Fruit fly (Drosophila melanogaster): ENCODE results near the gene Sirt7.
A peak's percentile ranks its signal among the peaks of the same experiment; 100 is the strongest.

Sirt7 gene

DNA sequence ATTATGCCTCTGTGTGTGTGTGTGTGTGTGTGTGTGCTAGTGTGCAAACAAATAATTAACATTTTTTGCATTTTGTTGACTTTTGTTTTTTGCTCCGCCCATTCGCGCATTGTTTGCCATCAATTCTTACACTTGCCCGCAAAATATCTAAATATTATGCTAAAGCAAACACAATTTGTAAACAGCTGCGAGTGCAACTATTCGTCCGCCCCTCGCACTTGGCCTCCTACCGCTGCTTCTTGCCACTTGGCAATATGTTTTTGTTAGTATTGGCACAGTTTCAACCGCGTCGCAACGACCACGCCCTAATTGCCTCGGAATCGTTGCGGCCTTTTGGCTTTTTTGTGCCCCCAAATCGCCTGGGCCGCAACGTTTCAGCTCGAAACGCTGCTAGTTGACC is 21.8 kb downstream of the Sirt7 start (continued):
- TF ChIP-seq CG3407 (GFP tag; optimal IDR thresholded peaks at IDR 0.05) (no peak), Dp (GFP tag; optimal IDR thresholded peaks at IDR 0.05) (no peak), slbo (GFP tag; IDR thresholded peaks at IDR 0.05) (0 out of 2 replicates have a peak, but pooled peaks have one; percentile 24), CG2678 (tag; optimal IDR thresholded peaks at IDR 0.05) (peak; percentile 22), CG13624 (GFP tag; optimal IDR thresholded peaks at IDR 0.05) (no peak), CoRest (tag; optimal IDR thresholded peaks at IDR 0.05) (no peak), fd96Cb (tag; optimal IDR thresholded peaks at IDR 0.05) (no peak), dmrt11E (tag; optimal IDR thresholded peaks at IDR 0.05) (no peak), bcd (GFP tag; optimal IDR thresholded peaks at IDR 0.05) (no peak), CG11560 (tag; IDR thresholded peaks at IDR 0.05) (no peak), CG33557 (GFP tag; optimal IDR thresholded peaks at IDR 0.05) (no peak), Trl (optimal IDR thresholded peaks at IDR 0.05) (no peak), Trl (GFP tag; optimal IDR thresholded peaks at IDR 0.05) (no peak), hbn (GFP tag; IDR thresholded peaks at IDR 0.05; ENCODE audit: partially characterized antibody) (no peak), CG9876 (GFP tag; optimal IDR thresholded peaks at IDR 0.05) (peak; percentile 2), Ada2b (GFP tag; IDR thresholded peaks at IDR 0.05) (no peak), YL-1 (GFP tag; optimal IDR thresholded peaks at IDR 0.05) (no peak), CG33213 (GFP tag; optimal IDR thresholded peaks at IDR 0.05) (no peak), CG8290 (GFP tag; optimal IDR thresholded peaks at IDR 0.05) (no peak), CG8290 (tag; optimal IDR thresholded peaks at IDR 0.05) (peak in 1 of 2 experiments; percentile 36), CG12744 (GFP tag; optimal IDR thresholded peaks at IDR 0.05) (no peak), tna (GFP tag; IDR thresholded peaks at IDR 0.05; ENCODE audit: partially characterized antibody) (no peak), CG6854 (GFP tag; optimal IDR thresholded peaks at IDR 0.05) (no peak), Sox102F (GFP tag; optimal IDR thresholded peaks at IDR 0.05) (no peak), dysf (GFP tag; IDR thresholded peaks at IDR 0.05) (no peak), chm (GFP tag; IDR thresholded peaks at IDR 0.05) (0 out of 2 replicates have a peak, but pooled peaks have one; percentile 10), pfk (GFP tag; optimal IDR thresholded peaks at IDR 0.05) (no peak), CG10543 (GFP tag; optimal IDR thresholded peaks at IDR 0.05) (no peak), CG6765 (GFP tag; optimal IDR thresholded peaks at IDR 0.05) (peak; percentile 7), CG7271 (tag; optimal IDR thresholded peaks at IDR 0.05) (no peak), CG6175 (GFP tag; IDR thresholded peaks at IDR 0.05) (peak; percentile 59; the same call in 1 of the 3 replicates), CG13296 (GFP tag; optimal IDR thresholded peaks at IDR 0.05) (peak; percentile 14), ara (GFP tag; IDR thresholded peaks at IDR 0.05) (peak; percentile 17; the same call in 1 of the 2 replicates), Spps (tag; optimal IDR thresholded peaks at IDR 0.05) (no peak), CG6254 (GFP tag; optimal IDR thresholded peaks at IDR 0.05) (no peak), CG10209 (GFP tag; optimal IDR thresholded peaks at IDR 0.05) (peak; percentile 2), vvl (GFP tag; IDR thresholded peaks at IDR 0.05) (no peak), CG11456 (GFP tag; IDR thresholded peaks at IDR 0.05) (0 out of 3 replicates have a peak, but pooled peaks have one; percentile 14), CG7963 (GFP tag; IDR thresholded peaks at IDR 0.05; ENCODE audit: partially characterized antibody) (no peak), Rfx (GFP tag; IDR thresholded peaks at IDR 0.05) (0 out of 2 replicates have a peak, but pooled peaks have one; percentile 28), CG4360 (GFP tag; IDR thresholded peaks at IDR 0.05) (no peak), Med (GFP tag) (peak; percentile 46), CG11696 (GFP tag; IDR thresholded peaks at IDR 0.05) (0 out of 2 replicates have a peak, but pooled peaks have one; percentile 17), pan (optimal IDR thresholded peaks at IDR 0.05) (no peak), pan (GFP tag; optimal IDR thresholded peaks at IDR 0.05 in 1 of 2, IDR thresholded peaks at IDR 0.05 in 1 of 2) (peak in 1 of 2 experiments; percentile 6), CG15269 (tag; optimal IDR thresholded peaks at IDR 0.05) (peak; percentile 13), hb (GFP tag; IDR thresholded peaks at IDR 0.05; ENCODE audit: partially characterized antibody) (no peak), Hr78 (GFP tag; optimal IDR thresholded peaks at IDR 0.05) (no peak), E2f2 (GFP tag; IDR thresholded peaks at IDR 0.05) (no peak), dpn (GFP tag; optimal IDR thresholded peaks at IDR 0.05) (no peak), lab (GFP tag; optimal IDR thresholded peaks at IDR 0.05) (peak; percentile 27)

Measured in whole organism, embryonic.